Worm (Caenorhabditis elegans): ENCODE measurements around the gene K07F5.8.

- no peak for TF ChIP-seq R02D3.7 (tag; optimal IDR thresholded peaks at IDR 0.05)
- TF ChIP-seq ztf-4 (tag; optimal IDR thresholded peaks at IDR 0.05): no peak
- TF ChIP-seq ama-1 (optimal IDR thresholded peaks at IDR 0.05): no peak
- no peak for TF ChIP-seq lin-39 (tag; optimal IDR thresholded peaks at IDR 0.05)
- no peak for TF ChIP-seq nhr-10 (tag; optimal IDR thresholded peaks at IDR 0.05)
- no peak for TF ChIP-seq nhr-12 (tag; optimal IDR thresholded peaks at IDR 0.05)
- no peak for TF ChIP-seq ztf-1 (GFP tag; conservative IDR thresholded peaks at IDR 0.05)
- no peak for TF ChIP-seq peb-1 (tag; optimal IDR thresholded peaks at IDR 0.05)
- TF ChIP-seq ZK546.5 (tag; optimal IDR thresholded peaks at IDR 0.05): no peak
- TF ChIP-seq nhr-11 (tag; optimal IDR thresholded peaks at IDR 0.05): no peak
- no peak for TF ChIP-seq nhr-237 (tag; optimal IDR thresholded peaks at IDR 0.05)
- TF ChIP-seq nhr-6 (tag; optimal IDR thresholded peaks at IDR 0.05): no peak
Measured at ce11 chrIV:9872786-9873185, 23.3 kb upstream of the K07F5.8 start.
